Worm (Caenorhabditis elegans): ENCODE measurements around the gene F42G8.8.

F42G8.8 gene

DNA sequence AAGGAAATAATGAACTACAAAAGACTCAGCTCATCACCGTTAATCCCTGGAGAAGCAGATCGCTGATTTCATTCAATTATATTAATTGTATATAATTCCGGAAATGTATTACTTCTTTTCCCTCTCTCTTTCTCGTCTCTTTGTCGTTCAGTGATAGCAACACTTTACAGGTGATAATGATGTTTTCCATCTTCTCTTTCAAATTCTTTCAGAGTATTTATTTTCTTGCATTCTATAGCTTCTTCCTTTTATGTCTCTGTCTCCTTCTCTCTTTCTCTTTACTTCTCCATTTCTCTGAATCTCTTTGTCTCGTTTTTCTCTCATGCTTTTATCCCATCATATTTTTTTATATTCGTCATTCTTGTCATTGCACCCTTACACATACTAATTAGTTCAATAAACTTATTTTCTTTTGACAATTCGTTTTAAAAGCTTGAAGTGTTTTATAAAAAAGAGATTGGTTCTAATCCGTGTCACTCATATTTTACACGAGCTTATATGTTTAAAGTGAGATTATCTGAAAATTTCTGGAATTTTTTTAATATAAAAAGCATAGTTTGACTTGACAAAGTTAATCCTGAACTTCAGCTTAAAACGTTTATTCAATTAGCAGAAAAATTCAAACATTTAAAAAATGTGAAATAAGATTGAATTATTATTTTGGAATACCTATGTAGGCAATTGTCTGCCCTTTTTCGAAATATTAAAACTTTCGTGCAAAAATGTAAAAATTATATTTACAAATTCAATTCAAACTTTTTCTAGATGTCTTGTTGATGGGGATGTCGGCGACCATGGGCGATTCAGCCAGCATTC is 24.1 kb downstream of the F42G8.8 start, which contains the start of gene pmk-2:
Gene pmk-2 (plus strand): TSS at position 766 of the 816 bp plus-strand sequence.
- TF ChIP-seq aly-2 (tag; optimal IDR thresholded peaks at IDR 0.05): no peak
- peak; percentile 40 for TF ChIP-seq elt-2 (tag; optimal IDR thresholded peaks at IDR 0.05)
- TF ChIP-seq nfya-1 (tag; optimal IDR thresholded peaks at IDR 0.05; ENCODE audit: insufficient read depth): peak; percentile 29
- peak; percentile 3 for TF ChIP-seq jun-1 (tag; optimal IDR thresholded peaks at IDR 0.05)
- peak; percentile 14 for TF ChIP-seq skn-1 (tag; optimal IDR thresholded peaks at IDR 0.05)
- TF ChIP-seq ceh-82 (tag; optimal IDR thresholded peaks at IDR 0.05): no peak
- TF ChIP-seq zag-1 (tag; optimal IDR thresholded peaks at IDR 0.05): no peak
- TF ChIP-seq unc-62 (GFP tag; optimal IDR thresholded peaks at IDR 0.05): no peak
- TF ChIP-seq mml-1 (tag; optimal IDR thresholded peaks at IDR 0.05): no peak
- no peak for TF ChIP-seq nhr-28 (tag; optimal IDR thresholded peaks at IDR 0.05)
- TF ChIP-seq tbx-2 (tag; optimal IDR thresholded peaks at IDR 0.05): no peak
- TF ChIP-seq fkh-2 (tag; optimal IDR thresholded peaks at IDR 0.05): no peak
- no peak for TF ChIP-seq unc-39 (tag; optimal IDR thresholded peaks at IDR 0.05)
- no peak for TF ChIP-seq nhr-12 (tag; optimal IDR thresholded peaks at IDR 0.05)

DNA sequence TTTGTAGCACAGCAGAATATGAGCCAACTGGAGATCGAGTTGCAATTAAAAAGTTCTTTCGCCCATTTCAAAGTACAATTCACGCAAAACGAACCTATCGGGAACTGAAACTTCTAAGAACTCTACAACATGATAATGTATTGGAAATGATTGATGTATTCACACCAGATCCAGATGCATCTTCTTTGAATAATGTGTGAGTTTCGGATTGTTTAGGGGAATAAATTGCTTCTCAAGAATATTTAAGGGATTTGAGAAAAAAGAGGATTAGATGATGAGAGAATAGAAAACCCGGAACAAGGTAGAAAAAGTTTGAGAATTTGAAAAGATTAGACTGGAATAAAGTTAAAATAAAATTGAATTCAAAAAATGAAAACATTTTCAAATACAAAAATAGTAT is 25.5 kb downstream of the F42G8.8 start:
- TF ChIP-seq elt-2 (tag; optimal IDR thresholded peaks at IDR 0.05) (no peak), nhr-25 (tag; optimal IDR thresholded peaks at IDR 0.05) (no peak), ZK546.5 (tag; optimal IDR thresholded peaks at IDR 0.05) (no peak), nhr-76 (tag; optimal IDR thresholded peaks at IDR 0.05) (no peak), unc-62 (GFP tag; optimal IDR thresholded peaks at IDR 0.05) (no peak), egl-5 (tag; optimal IDR thresholded peaks at IDR 0.05) (no peak)

DNA sequence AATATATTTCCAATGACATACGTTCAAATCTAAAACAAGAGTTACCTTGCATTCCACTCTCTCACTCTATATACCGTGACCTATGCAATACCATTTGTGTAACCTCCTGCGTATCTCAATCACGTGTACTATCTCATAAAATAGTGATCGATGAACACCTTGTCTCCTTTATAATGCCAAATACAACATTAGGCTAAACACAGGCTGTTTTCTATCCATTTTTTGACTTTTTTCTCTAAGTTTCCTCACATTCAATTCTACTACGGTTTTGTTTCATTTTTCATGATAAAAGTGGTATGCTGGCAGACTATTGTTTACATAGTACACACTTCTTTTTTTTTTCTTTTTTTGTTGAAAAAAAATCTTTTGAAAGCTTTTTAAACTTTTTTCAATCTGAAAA is 27.4 kb downstream of the F42G8.8 start:
- TF ChIP-seq mdl-1 (tag; optimal IDR thresholded peaks at IDR 0.05) (peak; percentile 79), zag-1 (tag; optimal IDR thresholded peaks at IDR 0.05) (no peak), ceh-28 (tag; optimal IDR thresholded peaks at IDR 0.05) (peak; percentile 67), pqm-1 (tag; optimal IDR thresholded peaks at IDR 0.05) (peak; percentile 36), ZK546.5 (tag; optimal IDR thresholded peaks at IDR 0.05) (no peak), egl-5 (tag; optimal IDR thresholded peaks at IDR 0.05) (no peak), lsy-12 (tag; optimal IDR thresholded peaks at IDR 0.05) (no peak), nfya-1 (tag; optimal IDR thresholded peaks at IDR 0.05; ENCODE audit: insufficient read depth) (peak; percentile 16), elt-2 (tag; optimal IDR thresholded peaks at IDR 0.05) (peak; percentile 44), jun-1 (tag; optimal IDR thresholded peaks at IDR 0.05) (no peak), ceh-9 (tag; optimal IDR thresholded peaks at IDR 0.05) (no peak), nhr-23 (tag; optimal IDR thresholded peaks at IDR 0.05) (peak; percentile 46), daf-12 (tag; optimal IDR thresholded peaks at IDR 0.05) (no peak), ceh-82 (tag; optimal IDR thresholded peaks at IDR 0.05) (no peak), nhr-25 (tag; optimal IDR thresholded peaks at IDR 0.05) (peak; percentile 81), elt-3 (tag; optimal IDR thresholded peaks at IDR 0.05) (no peak), nhr-67 (tag; optimal IDR thresholded peaks at IDR 0.05) (no peak), pha-4 (tag; optimal IDR thresholded peaks at IDR 0.05) (peak; percentile 92), R02D3.7 (tag; optimal IDR thresholded peaks at IDR 0.05) (no peak), nhr-11 (tag; optimal IDR thresholded peaks at IDR 0.05) (no peak)

DNA sequence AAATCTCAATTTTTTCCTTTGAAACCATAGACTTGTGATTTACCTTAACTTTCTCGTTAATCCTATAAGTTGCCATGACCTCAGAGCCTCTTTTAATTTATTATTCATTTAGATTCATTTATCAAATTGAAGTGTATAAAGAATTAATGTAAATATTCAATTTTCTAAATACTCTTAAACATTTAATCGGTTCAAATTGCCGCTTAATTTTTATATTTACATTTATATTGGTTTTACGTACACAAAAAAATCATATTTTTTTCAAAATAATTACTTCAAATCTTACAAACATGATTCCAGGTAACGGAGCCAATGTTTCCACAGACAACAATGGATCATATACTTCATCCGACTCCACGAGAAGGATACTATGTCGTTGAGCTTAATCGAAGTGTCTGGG is 29.6 kb downstream of the F42G8.8 start, which contains the start of gene pmk-1:
Gene pmk-1 (plus strand): TSS at position 301 of the 400 bp plus-strand sequence.
- no peak for TF ChIP-seq hmg-11 (tag; optimal IDR thresholded peaks at IDR 0.05)
- no peak for TF ChIP-seq ceh-16 (tag; optimal IDR thresholded peaks at IDR 0.05)
- no peak for TF ChIP-seq nhr-11 (tag; optimal IDR thresholded peaks at IDR 0.05)
- no peak for TF ChIP-seq fkh-2 (tag; optimal IDR thresholded peaks at IDR 0.05)
- no peak for TF ChIP-seq nhr-43 (tag; optimal IDR thresholded peaks at IDR 0.05; ENCODE audit: poor library complexity, severe bottlenecking)
- TF ChIP-seq snpc-4 (tag; optimal IDR thresholded peaks at IDR 0.05): no peak
- no peak for TF ChIP-seq tbx-2 (tag; optimal IDR thresholded peaks at IDR 0.05)
- TF ChIP-seq pqm-1 (tag; optimal IDR thresholded peaks at IDR 0.05): no peak
- no peak for TF ChIP-seq pha-4 (tag; optimal IDR thresholded peaks at IDR 0.05)
- TF ChIP-seq elt-2 (tag; optimal IDR thresholded peaks at IDR 0.05): no peak
- no peak for TF ChIP-seq ztf-11 (tag; optimal IDR thresholded peaks at IDR 0.05)

Measured in whole organism, L3 larva.